Fruit fly (Drosophila melanogaster) whole organism, embryonic: ENCODE data around the gene Usf.
A peak's percentile ranks its signal among the peaks of the same experiment; 100 is the strongest.

Experiments
- Asciz ChIP-seq: fragments of 200-800 bp; sonication (Bioruptor generic); optimal IDR thresholded peaks from 2 replicates; lab custom pipeline; 2017; ENCODE audit warnings: missing biosample characterization, mild to moderate bottlenecking, missing genetic modification characterization, missing genetic modification reagents
- Awh ChIP-seq: fragments of 200-800 bp; sonication (Bioruptor generic); IDR thresholded peaks from 2 replicates; pipeline ENCODE4, ENCODE4 v1.3.6; 2022; ENCODE audit warnings: missing biosample characterization, missing genetic modification characterization
- Blimp-1 ChIP-seq: fragments of 200-800 bp; sonication (Bioruptor generic); optimal IDR thresholded peaks from 3 replicates; lab custom pipeline; 2018; ENCODE audit warnings: missing biosample characterization, missing genetic modification characterization, mild to moderate bottlenecking, moderate library complexity, missing genetic modification reagents
- CG10654 ChIP-seq: fragments of 200-800 bp; sonication (Bioruptor generic); optimal IDR thresholded peaks from 2 replicates; lab custom pipeline; 2016; ENCODE audit warnings: missing biosample characterization, missing genetic modification characterization
- CG11247 ChIP-seq: fragments of 200-800 bp; sonication (Bioruptor generic); IDR thresholded peaks from 2 replicates; pipeline ENCODE4 v1.3.6; 2022; ENCODE audit warnings: missing biosample characterization, missing genetic modification characterization
- CG11456 ChIP-seq: fragments of 200-800 bp; sonication (Bioruptor generic); IDR thresholded peaks from 3 replicates; pipeline ENCODE4 v1.3.6; 2022; ENCODE audit warnings: missing biosample characterization, missing genetic modification characterization
- CG1233 ChIP-seq: fragments of 200-800 bp; sonication (Bioruptor generic); optimal IDR thresholded peaks from 4 replicates; lab custom pipeline; 2018; ENCODE audit warnings: missing biosample characterization, mild to moderate bottlenecking, missing genetic modification characterization
- CG15269 ChIP-seq: fragments of 200-800 bp; sonication (Bioruptor generic); optimal IDR thresholded peaks from 2 replicates; lab custom pipeline; 2018; ENCODE audit warnings: missing biosample characterization, mild to moderate bottlenecking, missing genetic modification characterization, moderate library complexity
- CG16863 ChIP-seq: fragments of 200-800 bp; sonication (Bioruptor generic); optimal IDR thresholded peaks from 3 replicates; lab custom pipeline; 2016; ENCODE audit warnings: missing biosample characterization, missing genetic modification characterization
- CG30403 ChIP-seq: fragments of 200-800 bp; sonication (Bioruptor generic); optimal IDR thresholded peaks from 3 replicates; lab custom pipeline; 2016; ENCODE audit warnings: missing biosample characterization, missing genetic modification characterization
- CG3995 ChIP-seq: fragments of 200-800 bp; sonication (Bioruptor generic); optimal IDR thresholded peaks from 3 replicates; lab custom pipeline; 2016; ENCODE audit warnings: missing biosample characterization, missing genetic modification characterization
- CG43689 ChIP-seq: fragments of 200-800 bp; sonication (Bioruptor generic); IDR thresholded peaks from 2 replicates; pipeline ENCODE4 v1.3.6; 2022; ENCODE audit warnings: missing biosample characterization, missing genetic modification characterization
- CG4820 ChIP-seq: fragments of 200-800 bp; sonication (Bioruptor generic); optimal IDR thresholded peaks from 3 replicates; lab custom pipeline; 2016; ENCODE audit warnings: missing biosample characterization, missing genetic modification characterization
- CG6175 ChIP-seq: fragments of 200-800 bp; sonication (Bioruptor generic); IDR thresholded peaks from 3 replicates; pipeline ENCODE4 v1.3.6; 2022; ENCODE audit warnings: missing biosample characterization, missing genetic modification characterization
- CG6254 ChIP-seq: fragments of 200-800 bp; sonication (Bioruptor generic); optimal IDR thresholded peaks from 3 replicates; lab custom pipeline; 2017; ENCODE audit warnings: mild to moderate bottlenecking, missing biosample characterization, missing genetic modification reagents, missing genetic modification characterization
- CG6791 ChIP-seq: fragments of 200-800 bp; sonication (Bioruptor generic); IDR thresholded peaks from 3 replicates; pipeline ENCODE4 v1.3.6; 2022; ENCODE audit warnings: missing biosample characterization, missing genetic modification characterization; ENCODE audit not compliant: partially characterized antibody
- CG8478 ChIP-seq: fragments of >200 bp; optimal IDR thresholded peaks from 2 replicates; lab custom pipeline; 2018
- Dref ChIP-seq: fragments of 200-800 bp; sonication (Bioruptor generic); IDR thresholded peaks from 2 replicates; pipeline ENCODE4 v1.3.6; 2022; ENCODE audit warnings: missing biosample characterization, missing genetic modification characterization
- HLHmδ ChIP-seq: fragments of 200-800 bp; sonication (Bioruptor generic); optimal IDR thresholded peaks from 2 replicates; lab custom pipeline; 2018; ENCODE audit warnings: missing biosample characterization, mild to moderate bottlenecking, missing genetic modification characterization, moderate library complexity
- Hmr ChIP-seq: fragments of 200-800 bp; sonication (Bioruptor generic); optimal IDR thresholded peaks from 3 replicates; lab custom pipeline; 2017; ENCODE audit warnings: mild to moderate bottlenecking, missing biosample characterization, missing genetic modification reagents, missing genetic modification characterization
- MTF-1 ChIP-seq: fragments of 200-800 bp; sonication (Bioruptor generic); optimal IDR thresholded peaks from 2 replicates; lab custom pipeline; 2018; ENCODE audit warnings: missing biosample characterization, mild to moderate bottlenecking, missing genetic modification characterization, borderline replicate concordance
- Med ChIP-seq: fragments of 200-800 bp; sonication (Bioruptor generic); peaks from one replicate; lab custom pipeline; 2016; ENCODE audit warnings: missing biosample characterization, missing genetic modification characterization, mild to moderate bottlenecking, inconsistent platforms, moderate library complexity
- Mes4 ChIP-seq: fragments of 200-800 bp; sonication (Bioruptor generic); optimal IDR thresholded peaks from 2 replicates; lab custom pipeline; 2016; ENCODE audit warnings: missing biosample characterization, missing genetic modification characterization
- Optix ChIP-seq: fragments of 200-800 bp; sonication (Bioruptor generic); IDR thresholded peaks from 3 replicates; pipeline ENCODE4 v1.3.6; 2022; ENCODE audit warnings: missing biosample characterization, missing genetic modification characterization
- PHDP ChIP-seq: fragments of 200-800 bp; sonication (Bioruptor generic); optimal IDR thresholded peaks from 3 replicates; lab custom pipeline; 2018; ENCODE audit warnings: missing biosample characterization, mild to moderate bottlenecking, missing genetic modification characterization, moderate library complexity
- Ptx1 ChIP-seq: fragments of 200-800 bp; sonication (Bioruptor generic); IDR thresholded peaks from 2 replicates; pipeline ENCODE4 v1.3.6; 2022; ENCODE audit warnings: missing biosample characterization, missing genetic modification characterization
- Sin3A ChIP-seq: fragments of >200 bp; optimal IDR thresholded peaks from 2 replicates; lab custom pipeline; 2018
- Spps ChIP-seq: fragments of 200-800 bp; sonication (Bioruptor generic); optimal IDR thresholded peaks from 2 replicates; lab custom pipeline; 2018; ENCODE audit warnings: missing biosample characterization, mild to moderate bottlenecking, missing genetic modification characterization
- Trl ChIP-seq, 3 experiments: fragments of >200 bp in 2 of 3; fragments of 200-800 bp in 1 of 3; sonication (Bioruptor generic) in 1 of 3; optimal IDR thresholded peaks; 2 replicates in 1 of 3; 3 replicates in 2 of 3; lab custom pipeline; 2016 to 2017; ENCODE audit warnings: missing biosample characterization in 1 of 3, missing genetic modification characterization in 1 of 3
- aop ChIP-seq: fragments of 200-800 bp; sonication (Bioruptor generic); IDR thresholded peaks from 2 replicates; pipeline ENCODE4 v1.3.6; 2022; ENCODE audit warnings: missing biosample characterization, missing genetic modification characterization
- bcd ChIP-seq: fragments of 200-800 bp; sonication (Bioruptor generic); optimal IDR thresholded peaks from 2 replicates; lab custom pipeline; 2017; ENCODE audit warnings: missing biosample characterization, mild to moderate bottlenecking, missing genetic modification characterization
- br ChIP-seq: fragments of >200 bp; optimal IDR thresholded peaks from 2 replicates; lab custom pipeline; 2017
- btn ChIP-seq: fragments of 200-800 bp; sonication (Bioruptor generic); optimal IDR thresholded peaks from 2 replicates; lab custom pipeline; 2016; ENCODE audit warnings: missing biosample characterization, missing genetic modification characterization
- cas ChIP-seq: fragments of 200-800 bp; sonication (Bioruptor generic); IDR thresholded peaks from 2 replicates; pipeline ENCODE4 v1.3.6; 2022; ENCODE audit warnings: missing biosample characterization, missing genetic modification characterization
- crp ChIP-seq, 2 experiments: fragments of 200-800 bp; sonication (Bioruptor generic); optimal IDR thresholded peaks; 2 replicates in 1 of 2; 3 replicates in 1 of 2; lab custom pipeline; 2017; ENCODE audit warnings: missing biosample characterization in 2 of 2, missing genetic modification characterization in 2 of 2, mild to moderate bottlenecking in 1 of 2, moderate library complexity in 1 of 2
- danr ChIP-seq: fragments of 200-800 bp; sonication (Bioruptor generic); IDR thresholded peaks from 2 replicates; pipeline ENCODE4 v1.3.6; 2022; ENCODE audit warnings: missing biosample characterization, missing genetic modification characterization
- dmrt99B ChIP-seq: fragments of 200-800 bp; sonication (Bioruptor generic); optimal IDR thresholded peaks from 2 replicates; lab custom pipeline; 2018; ENCODE audit warnings: missing biosample characterization, mild to moderate bottlenecking, missing genetic modification characterization, moderate library complexity
- gt ChIP-seq: fragments of 200-800 bp; sonication (Bioruptor generic); IDR thresholded peaks from 2 replicates; pipeline ENCODE4 v1.3.6; 2022; ENCODE audit warnings: missing biosample characterization, missing genetic modification characterization
- hb ChIP-seq: fragments of 200-800 bp; sonication (Bioruptor generic); IDR thresholded peaks from 3 replicates; pipeline ENCODE4 v1.3.6; 2022; ENCODE audit warnings: missing biosample characterization, missing genetic modification characterization; ENCODE audit not compliant: partially characterized antibody
- hkb ChIP-seq, 2 experiments: fragments of 200-800 bp in 1 of 2; fragments of >200 bp in 1 of 2; sonication (Bioruptor generic) in 1 of 2; IDR thresholded peaks in 1 of 2; optimal IDR thresholded peaks in 1 of 2; 2 replicates each; pipeline versions ENCODE4 v1.3.6 to Lab custom; 2017 to 2022; ENCODE audit warnings: missing biosample characterization in 1 of 2, missing genetic modification characterization in 1 of 2
- insv ChIP-seq, 2 experiments: fragments of 200-800 bp; sonication (Bioruptor generic); optimal IDR thresholded peaks; 3 replicates each; lab custom pipeline; 2016 to 2018; ENCODE audit warnings: missing biosample characterization in 2 of 2, missing genetic modification characterization in 2 of 2
- kay ChIP-seq: fragments of 200-800 bp; sonication (Bioruptor generic); optimal IDR thresholded peaks from 2 replicates; lab custom pipeline; 2016; ENCODE audit warnings: missing biosample characterization, missing genetic modification characterization
- luna ChIP-seq: fragments of 200-800 bp; sonication (Bioruptor generic); optimal IDR thresholded peaks from 2 replicates; lab custom pipeline; 2016; ENCODE audit warnings: missing biosample characterization, missing genetic modification characterization
- mirr ChIP-seq: fragments of 200-800 bp; sonication (Bioruptor generic); optimal IDR thresholded peaks from 3 replicates; lab custom pipeline; 2018; ENCODE audit warnings: missing biosample characterization, mild to moderate bottlenecking, missing genetic modification characterization
- prd ChIP-seq, 3 experiments: fragments of >200 bp in 2 of 3; fragments of 200-800 bp in 1 of 3; sonication (Bioruptor generic) in 1 of 3; optimal IDR thresholded peaks in 2 of 3; IDR thresholded peaks in 1 of 3; 2 replicates in 2 of 3; 3 replicates in 1 of 3; pipeline versions ENCODE4 v1.3.6 to Lab custom; 2017 to 2022; ENCODE audit warnings: missing biosample characterization in 1 of 3, missing genetic modification characterization in 1 of 3
- pzg ChIP-seq: fragments of 200-800 bp; sonication (Bioruptor generic); optimal IDR thresholded peaks from 3 replicates; lab custom pipeline; 2018; ENCODE audit warnings: missing biosample characterization, mild to moderate bottlenecking, missing genetic modification characterization, moderate library complexity
- ro ChIP-seq: fragments of 200-800 bp; sonication (Bioruptor generic); IDR thresholded peaks from 2 replicates; pipeline ENCODE4 v1.3.6; 2022; ENCODE audit warnings: missing biosample characterization, missing genetic modification characterization
- seq ChIP-seq: fragments of 200-800 bp; sonication (Bioruptor generic); IDR thresholded peaks from 2 replicates; pipeline ENCODE4 v1.3.6; 2022; ENCODE audit warnings: missing biosample characterization, missing genetic modification characterization
- tap ChIP-seq: fragments of 200-800 bp; optimal IDR thresholded peaks from 3 replicates; lab custom pipeline; 2019; ENCODE audit warnings: missing biosample characterization, mild to moderate bottlenecking, missing genetic modification characterization, moderate library complexity
- tup ChIP-seq: fragments of 200-800 bp; sonication (Bioruptor generic); optimal IDR thresholded peaks from 2 replicates; lab custom pipeline; 2016; ENCODE audit warnings: missing biosample characterization, mild to moderate bottlenecking, missing genetic modification characterization, moderate library complexity
- wdn ChIP-seq: fragments of 200-800 bp; sonication (Bioruptor generic); IDR thresholded peaks from 2 replicates; pipeline ENCODE4 v1.3.6; 2022; ENCODE audit warnings: missing biosample characterization, missing genetic modification characterization

Usf gene

DNA sequence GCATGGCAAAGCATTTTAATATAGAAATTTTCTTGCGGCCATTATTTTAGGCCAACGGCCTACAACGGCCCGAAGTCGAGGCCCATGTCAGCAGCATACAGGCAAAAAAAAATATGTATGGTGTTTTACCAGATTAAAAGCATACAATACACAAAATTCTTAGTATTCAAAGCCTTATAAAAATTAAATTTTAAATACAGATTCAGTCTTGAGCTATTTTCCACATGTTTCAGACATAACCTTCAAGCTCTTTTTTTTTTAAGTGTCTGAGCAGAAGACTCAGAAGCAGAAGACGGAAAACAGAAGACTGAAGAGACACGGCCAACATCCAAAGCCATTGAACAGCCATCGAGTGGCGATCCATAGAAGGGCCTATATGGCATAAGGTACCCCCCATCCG is 33.2 kb upstream of the Usf start (continued):
- no peak for TF ChIP-seq CG8478 (lab: Kevin White, UChicago)
- 0 out of 2 replicates have a peak, but pooled peaks have one; percentile 24 for TF ChIP-seq danr
- peak; percentile 57 for TF ChIP-seq CG6254
- peak; percentile 11 for TF ChIP-seq CG10654 (GFP tag; lab: Kevin White, UChicago)
- no peak for TF ChIP-seq MTF-1 (GFP tag; lab: Kevin White, UChicago)
- TF ChIP-seq Med (GFP tag; lab: Kevin White, UChicago) = peak; percentile 46
- no peak for TF ChIP-seq Trl (optimal IDR thresholded peaks at IDR 0.05; lab: Kevin White, UChicago)
- TF ChIP-seq Trl (GFP tag; optimal IDR thresholded peaks at IDR 0.05; lab: Kevin White, UChicago) = peak; percentile 9
- TF ChIP-seq Asciz (GFP tag; lab: Kevin White, UChicago) = no peak
- TF ChIP-seq CG3995 (GFP tag; lab: Kevin White, UChicago) = no peak
- no peak for TF ChIP-seq CG6791 (GFP tag; lab: Robert Waterston, UW)
- no peak for TF ChIP-seq Hmr (GFP tag; lab: Kevin White, UChicago)
- TF ChIP-seq wdn = no peak
- no peak for TF ChIP-seq Awh
- TF ChIP-seq kay (GFP tag; lab: Kevin White, UChicago) = no peak
- no peak for TF ChIP-seq mirr
- TF ChIP-seq CG6175 (GFP tag; lab: Robert Waterston, UW) = no peak
- peak; percentile 45 for TF ChIP-seq CG4820 (GFP tag; lab: Kevin White, UChicago)
- no peak for TF ChIP-seq br (lab: Kevin White, UChicago)
- peak; percentile 30 for TF ChIP-seq CG16863 (GFP tag; lab: Kevin White, UChicago)
- no peak for TF ChIP-seq crp (GFP tag; optimal IDR thresholded peaks at IDR 0.05; lab: Kevin White, UChicago)
- TF ChIP-seq Spps (tag; lab: Kevin White, UChicago) = peak; percentile 32
- peak; percentile 38 for TF ChIP-seq CG30403
- peak; percentile 18 for TF ChIP-seq PHDP (tag; lab: Kevin White, UChicago)
- no peak for TF ChIP-seq luna
- TF ChIP-seq gt (GFP tag; lab: Robert Waterston, UW) = no peak
- TF ChIP-seq hkb (optimal IDR thresholded peaks at IDR 0.05; lab: Kevin White, UChicago) = no peak
- no peak for TF ChIP-seq hkb (GFP tag; IDR thresholded peaks at IDR 0.05; lab: Robert Waterston, UW)
- no peak for TF ChIP-seq seq (GFP tag; lab: Robert Waterston, UW)
- TF ChIP-seq HLHmδ (GFP tag; lab: Kevin White, UChicago) = no peak
- TF ChIP-seq Ptx1 (GFP tag; lab: Robert Waterston, UW) = peak; percentile 50; the same call in 1 of the 2 replicates
- TF ChIP-seq hb (GFP tag; lab: Robert Waterston, UW) = no peak
- no peak for TF ChIP-seq prd (optimal IDR thresholded peaks at IDR 0.05; lab: Kevin White, UChicago)
- TF ChIP-seq prd (GFP tag; IDR thresholded peaks at IDR 0.05; lab: Robert Waterston, UW) = peak; percentile 69; the same call in 2 of the 3 replicates
- TF ChIP-seq CG11247 (GFP tag; lab: Robert Waterston, UW) = no peak
- TF ChIP-seq Sin3A (lab: Kevin White, UChicago) = no peak
- TF ChIP-seq dmrt99B = peak; percentile 45
- TF ChIP-seq CG11456 (GFP tag; lab: Robert Waterston, UW) = no peak
- TF ChIP-seq Dref (GFP tag; lab: Robert Waterston, UW) = no peak
- no peak for TF ChIP-seq aop (GFP tag; lab: Robert Waterston, UW)
- no peak for TF ChIP-seq pzg
- TF ChIP-seq tup (GFP tag; lab: Kevin White, UChicago) = no peak
- peak; percentile 10 for TF ChIP-seq bcd (GFP tag; lab: Kevin White, UChicago)
- no peak for TF ChIP-seq Optix (GFP tag; lab: Robert Waterston, UW)
- no peak for TF ChIP-seq CG43689 (GFP tag; lab: Robert Waterston, UW)
- TF ChIP-seq CG15269 (tag; lab: Kevin White, UChicago) = peak; percentile 1
- TF ChIP-seq Blimp-1 = peak; percentile 67
- no peak for TF ChIP-seq tap (tag; lab: Kevin White, UChicago)
- TF ChIP-seq insv (GFP tag; optimal IDR thresholded peaks at IDR 0.05; lab: Kevin White, UChicago) = no peak
- no peak for TF ChIP-seq Mes4
- no peak for TF ChIP-seq cas
- TF ChIP-seq ro = no peak; the same call in 1 of the 2 replicates
- peak; percentile 5 for TF ChIP-seq CG1233 (GFP tag; lab: Kevin White, UChicago)
- no peak for TF ChIP-seq btn (GFP tag; lab: Kevin White, UChicago)
